Fruit fly (Drosophila melanogaster) whole organism, wandering third instar larva: ENCODE results near the gene Brf.

Experiments used
- Abd-B ChIP-seq: fragments of >200 bp; optimal IDR thresholded peaks from 2 replicates; lab custom pipeline; 2017; ENCODE audit warnings: missing biosample characterization, missing genetic modification characterization
- CG32264 ChIP-seq: fragments of 200-800 bp; sonication (Bioruptor generic); optimal IDR thresholded peaks from 2 replicates; lab custom pipeline; 2016; ENCODE audit warnings: missing biosample characterization, missing genetic modification characterization
- CG9705 ChIP-seq: fragments of 200-800 bp; sonication (Bioruptor generic); optimal IDR thresholded peaks from 2 replicates; lab custom pipeline; 2018; ENCODE audit warnings: missing biosample characterization, mild to moderate bottlenecking, missing genetic modification characterization
- CrebA ChIP-seq: fragments of 200-800 bp; sonication (Bioruptor generic); optimal IDR thresholded peaks from 2 replicates; lab custom pipeline; 2016; ENCODE audit warnings: missing biosample characterization, mild to moderate bottlenecking, missing genetic modification characterization, borderline replicate concordance
- Dfd ChIP-seq: fragments of >200 bp; optimal IDR thresholded peaks from 2 replicates; lab custom pipeline; 2017; ENCODE audit warnings: missing biosample characterization, missing genetic modification characterization
- Dif ChIP-seq: fragments of 200-275, 200-300 bp; sonication (Bioruptor generic); optimal IDR thresholded peaks from 2 replicates; lab custom pipeline; 2018; ENCODE audit warnings: missing biosample characterization, missing genetic modification characterization; ENCODE audit not compliant: partially characterized antibody
- GATAd ChIP-seq: sonication (Bioruptor generic); optimal IDR thresholded peaks from 2 replicates; lab custom pipeline; 2016; ENCODE audit warnings: missing biosample characterization, missing genetic modification characterization
- HLH106 ChIP-seq: fragments of 200-800 bp; optimal IDR thresholded peaks from 3 replicates; lab custom pipeline; 2019; ENCODE audit warnings: missing biosample characterization, mild to moderate bottlenecking, missing genetic modification characterization, moderate library complexity
- Hnf4 ChIP-seq: fragments of 200-800 bp; sonication (Bioruptor generic); optimal IDR thresholded peaks from 2 replicates; lab custom pipeline; 2016; ENCODE audit warnings: missing biosample characterization, mild to moderate bottlenecking, missing genetic modification characterization
- Hr78 ChIP-seq: fragments of >200 bp; optimal IDR thresholded peaks from 2 replicates; lab custom pipeline; 2017; ENCODE audit warnings: missing biosample characterization, missing genetic modification characterization
- Hr83 ChIP-seq: fragments of 200-300 bp; sonication (Bioruptor generic); optimal IDR thresholded peaks from 2 replicates; lab custom pipeline; 2016; ENCODE audit warnings: missing biosample characterization, mild to moderate bottlenecking, missing genetic modification characterization, moderate library complexity; ENCODE audit not compliant: poor library complexity, severe bottlenecking
- Jra ChIP-seq: sonication (Bioruptor generic); optimal IDR thresholded peaks from 2 replicates; lab custom pipeline; 2016; ENCODE audit warnings: missing biosample characterization, missing genetic modification characterization
- Mio ChIP-seq: sonication (Bioruptor generic); optimal IDR thresholded peaks from 2 replicates; lab custom pipeline; 2016; ENCODE audit warnings: missing biosample characterization, missing genetic modification characterization
- Myc ChIP-seq: fragments of >200 bp; optimal IDR thresholded peaks from 2 replicates; lab custom pipeline; 2017
- N ChIP-seq: fragments of >200 bp; optimal IDR thresholded peaks from 2 replicates; lab custom pipeline; 2018; ENCODE audit warnings: missing biosample characterization, missing external identifiers, missing genetic modification characterization
- OdsH ChIP-seq: fragments of 200-800 bp; sonication (Bioruptor generic); optimal IDR thresholded peaks from 2 replicates; lab custom pipeline; 2016; ENCODE audit warnings: missing biosample characterization, mild to moderate bottlenecking, missing genetic modification characterization
- Rel ChIP-seq, 2 experiments: fragments of 200-800 bp; sonication (Bioruptor generic) in 1 of 2; optimal IDR thresholded peaks; 2 replicates in 1 of 2; 3 replicates in 1 of 2; lab custom pipeline; 2016 to 2019; ENCODE audit warnings: mild to moderate bottlenecking in 2 of 2, missing biosample characterization in 2 of 2, missing genetic modification characterization in 2 of 2, moderate library complexity in 1 of 2
- Sp1 ChIP-seq: fragments of 200-800 bp; sonication (Bioruptor generic); optimal IDR thresholded peaks from 3 replicates; lab custom pipeline; 2019; ENCODE audit warnings: missing biosample characterization, mild to moderate bottlenecking, missing genetic modification characterization, moderate library complexity
- Vsx2 ChIP-seq: fragments of 200-300, 225-300 bp; sonication (Bioruptor generic); optimal IDR thresholded peaks from 2 replicates; lab custom pipeline; 2018; ENCODE audit warnings: missing biosample characterization, missing genetic modification characterization; ENCODE audit not compliant: partially characterized antibody
- br ChIP-seq: fragments of 200-800 bp; sonication (Bioruptor generic); optimal IDR thresholded peaks from 2 replicates; lab custom pipeline; 2016; ENCODE audit warnings: missing biosample characterization, missing genetic modification characterization
- brk ChIP-seq: fragments of 200-800 bp; sonication (Bioruptor generic); optimal IDR thresholded peaks from 2 replicates; lab custom pipeline; 2016; ENCODE audit warnings: missing biosample characterization, mild to moderate bottlenecking, missing genetic modification characterization
- dl ChIP-seq, 2 experiments: fragments of 175-275, 200-275 bp in 1 of 2; fragments of 200-275 bp in 1 of 2; sonication (Bioruptor generic); optimal IDR thresholded peaks; lab custom pipeline; 2018; ENCODE audit warnings: mild to moderate bottlenecking in 2 of 2, missing biosample characterization in 2 of 2, missing genetic modification characterization in 2 of 2, moderate library complexity in 2 of 2; ENCODE audit not compliant: partially characterized antibody in 2 of 2, insufficient read depth in 1 of 2
- dmrt93B ChIP-seq: fragments of 200-800 bp; sonication (Bioruptor generic); optimal IDR thresholded peaks from 2 replicates; lab custom pipeline; 2018; ENCODE audit warnings: missing biosample characterization, mild to moderate bottlenecking, missing genetic modification characterization
- dsf ChIP-seq: sonication (Bioruptor generic); optimal IDR thresholded peaks from 2 replicates; lab custom pipeline; 2016; ENCODE audit warnings: missing biosample characterization, missing genetic modification characterization, borderline replicate concordance
- ey ChIP-seq: fragments of 200-800 bp; sonication (Bioruptor generic); optimal IDR thresholded peaks from 2 replicates; lab custom pipeline; 2016; ENCODE audit warnings: missing biosample characterization, missing genetic modification characterization
- foxo ChIP-seq, 2 experiments: fragments of 200-800 bp; sonication (Bioruptor generic); optimal IDR thresholded peaks; 2 replicates in 1 of 2; 3 replicates in 1 of 2; lab custom pipeline; 2016 to 2017; ENCODE audit warnings: missing biosample characterization in 2 of 2, missing genetic modification characterization in 2 of 2
- fru ChIP-seq: fragments of 200-800 bp; sonication (Bioruptor generic); optimal IDR thresholded peaks from 3 replicates; lab custom pipeline; 2016; ENCODE audit warnings: missing biosample characterization, mild to moderate bottlenecking, missing genetic modification characterization
- h ChIP-seq: fragments of 200-800 bp; sonication (Bioruptor generic); optimal IDR thresholded peaks from 3 replicates; lab custom pipeline; 2016; ENCODE audit warnings: missing biosample characterization, mild to moderate bottlenecking, missing genetic modification characterization
- jim ChIP-seq: fragments of 175-275, 200-325 bp; sonication (Bioruptor generic); optimal IDR thresholded peaks from 2 replicates; lab custom pipeline; 2016; ENCODE audit warnings: missing biosample characterization, mild to moderate bottlenecking, missing genetic modification characterization
- lola ChIP-seq: fragments of >200 bp; optimal IDR thresholded peaks from 2 replicates; lab custom pipeline; 2017; ENCODE audit warnings: missing biosample characterization, missing genetic modification characterization
- pan ChIP-seq: fragments of >200 bp; optimal IDR thresholded peaks from 2 replicates; lab custom pipeline; 2017
- psq ChIP-seq: fragments of 200-800 bp; sonication (Bioruptor generic); optimal IDR thresholded peaks from 3 replicates; lab custom pipeline; 2017; ENCODE audit warnings: missing biosample characterization, mild to moderate bottlenecking, missing genetic modification characterization, moderate library complexity
- rgr ChIP-seq: fragments of 200-800 bp; sonication (Bioruptor generic); optimal IDR thresholded peaks from 3 replicates; lab custom pipeline; 2016; ENCODE audit warnings: missing biosample characterization, mild to moderate bottlenecking, missing genetic modification characterization
- sage ChIP-seq: fragments of 200-800 bp; sonication (Bioruptor generic); optimal IDR thresholded peaks from 2 replicates; lab custom pipeline; 2016; ENCODE audit warnings: missing biosample characterization, mild to moderate bottlenecking, missing genetic modification characterization
- sv ChIP-seq: fragments of 200-800 bp; sonication (Bioruptor generic); optimal IDR thresholded peaks from 3 replicates; lab custom pipeline; 2016; ENCODE audit warnings: missing biosample characterization, missing genetic modification characterization
- tai ChIP-seq: sonication (Bioruptor generic); optimal IDR thresholded peaks from 2 replicates; lab custom pipeline; 2016; ENCODE audit warnings: missing biosample characterization, missing genetic modification characterization
- usp ChIP-seq: fragments of >200 bp; optimal IDR thresholded peaks from 2 replicates; lab custom pipeline; 2017; ENCODE audit warnings: missing biosample characterization, missing genetic modification characterization
- woc ChIP-seq: sonication (Bioruptor generic); optimal IDR thresholded peaks from 2 replicates; lab custom pipeline; 2016; ENCODE audit warnings: missing biosample characterization, mild to moderate bottlenecking, missing genetic modification characterization

Brf gene

dm6 chr3R:17403618-17404017, 12.5 kb upstream of the Brf start, which contains the start of gene CG34280:
CG34280 (minus strand) TSS chr3R:17403718.
- no peak for TF ChIP-seq HLH106
- TF ChIP-seq Vsx2 (GFP tag; lab: Kevin White, UChicago) = peak; percentile 45

- TF ChIP-seq lola (GFP tag; lab: Kevin White, UChicago) (no peak), Hnf4 (peak; percentile 11), psq (GFP tag; lab: Kevin White, UChicago) (no peak), rgr (GFP tag; lab: Kevin White, UChicago) (peak; percentile 21), h (peak; percentile 34)
Observed at dm6 chr3R:17403188-17403587, 12.1 kb upstream of the Brf start, which contains the start of gene CG34279. CG34279 (minus strand) TSS chr3R:17403288.

- peak; percentile 33 for TF ChIP-seq sv (GFP tag; lab: Kevin White, UChicago)
- TF ChIP-seq dmrt93B = peak; percentile 25
- TF ChIP-seq br = peak; percentile 48
- no peak for TF ChIP-seq lola (GFP tag; lab: Kevin White, UChicago)
- peak; percentile 39 for TF ChIP-seq ey (GFP tag; lab: Kevin White, UChicago)
- TF ChIP-seq fru (GFP tag; lab: Kevin White, UChicago) = peak; percentile 24
- TF ChIP-seq Hr83 (GFP tag; lab: Kevin White, UChicago) = peak; percentile 64
- TF ChIP-seq Myc (lab: Kevin White, UChicago) = peak; percentile 32
- peak in 1 of 2 experiments; percentile 57 for TF ChIP-seq foxo (GFP tag; optimal IDR thresholded peaks at IDR 0.05; lab: Kevin White, UChicago)
- no peak for TF ChIP-seq dl (GFP tag; optimal IDR thresholded peaks at IDR 0.05; lab: Kevin White, UChicago; ENCODE audit: insufficient read depth in 1 of 2, partially characterized antibody in 2 of 2)
- peak; percentile 26 for TF ChIP-seq psq (GFP tag; lab: Kevin White, UChicago)
- TF ChIP-seq OdsH (GFP tag; lab: Kevin White, UChicago) = peak; percentile 35
- no peak for TF ChIP-seq Mio (GFP tag; lab: Kevin White, UChicago)
- no peak for TF ChIP-seq Jra (GFP tag; lab: Kevin White, UChicago)
- no peak for TF ChIP-seq jim (GFP tag; lab: Kevin White, UChicago)
- peak; percentile 29 for TF ChIP-seq HLH106
- TF ChIP-seq h = peak; percentile 50
- TF ChIP-seq rgr (GFP tag; lab: Kevin White, UChicago) = peak; percentile 54
- no peak for TF ChIP-seq GATAd (GFP tag; lab: Kevin White, UChicago)
- TF ChIP-seq CG32264 (GFP tag; lab: Kevin White, UChicago) = no peak
Observed at dm6 chr3R:17402434-17402833, 11.3 kb upstream of the Brf start, which contains the start of gene Sur-8. Sur-8 (minus strand) TSS chr3R:17402515.

dm6 chr3R:17401289-17401752, 10.2 kb upstream of the Brf start:
- TF ChIP-seq rgr (GFP tag; lab: Kevin White, UChicago) (peak; percentile 35), Rel (GFP tag; optimal IDR thresholded peaks at IDR 0.05; lab: Kevin White, UChicago) (no peak), Rel (tag; optimal IDR thresholded peaks at IDR 0.05; lab: Kevin White, UChicago) (peak; percentile 29), N (GFP tag; lab: Kevin White, UChicago) (peak; percentile 89), dmrt93B (no peak), sv (GFP tag; lab: Kevin White, UChicago) (peak; percentile 35), jim (GFP tag; lab: Kevin White, UChicago) (no peak), Dfd (GFP tag; lab: Kevin White, UChicago) (no peak), ey (GFP tag; lab: Kevin White, UChicago) (peak; percentile 21), woc (peak; percentile 35), h (peak; percentile 32), Jra (GFP tag; lab: Kevin White, UChicago) (no peak), Vsx2 (GFP tag; lab: Kevin White, UChicago) (no peak), dsf (GFP tag; lab: Kevin White, UChicago) (peak; percentile 12), Sp1 (GFP tag; lab: Kevin White, UChicago) (no peak), CrebA (no peak), Hr83 (GFP tag; lab: Kevin White, UChicago) (no peak), CG9705 (GFP tag; lab: Kevin White, UChicago) (no peak), Mio (GFP tag; lab: Kevin White, UChicago) (no peak), Hnf4 (peak; percentile 34), psq (GFP tag; lab: Kevin White, UChicago) (no peak), usp (no peak), Abd-B (GFP tag; lab: Kevin White, UChicago) (no peak), OdsH (GFP tag; lab: Kevin White, UChicago) (no peak), HLH106 (peak; percentile 24), tai (GFP tag; lab: Kevin White, UChicago) (peak; percentile 77), br (no peak), Hr78 (GFP tag; lab: Kevin White, UChicago) (no peak), Myc (lab: Kevin White, UChicago) (no peak), foxo (GFP tag; optimal IDR thresholded peaks at IDR 0.05; lab: Kevin White, UChicago) (peak in 1 of 2 experiments; percentile 45), sage (no peak), brk (GFP tag; lab: Kevin White, UChicago) (peak; percentile 45), GATAd (GFP tag; lab: Kevin White, UChicago) (no peak), Dif (GFP tag; lab: Kevin White, UChicago) (no peak), dl (GFP tag; optimal IDR thresholded peaks at IDR 0.05; lab: Kevin White, UChicago; ENCODE audit: insufficient read depth in 1 of 2, partially characterized antibody in 2 of 2) (no peak), fru (GFP tag; lab: Kevin White, UChicago) (peak; percentile 45), pan (lab: Kevin White, UChicago) (no peak), CG32264 (GFP tag; lab: Kevin White, UChicago) (no peak), lola (GFP tag; lab: Kevin White, UChicago) (no peak)
